Worm (Caenorhabditis elegans) whole organism, young adult: ENCODE measurements around the gene melo-3.

Experiments used
- ama-1 ChIP-seq, 3 experiments: fragments of 150-350 bp in 1 of 3; sonication (generic microtip) in 2 of 3; optimal IDR thresholded peaks; 2 replicates each; lab custom pipeline; 2014 to 2018; ENCODE audit warnings: missing biosample characterization in 2 of 3, missing genetic modification characterization in 2 of 3, missing genetic modification reagents in 2 of 3
- dpl-1 ChIP-seq: fragments of 150-350 bp; optimal IDR thresholded peaks from 2 replicates; lab custom pipeline; 2014; ENCODE audit warnings: missing biosample characterization, missing genetic modification reagents, missing genetic modification characterization
- ets-4 ChIP-seq: fragments of 200-800 bp; sonication (Bioruptor generic); optimal IDR thresholded peaks from 2 replicates; lab custom pipeline; 2018; ENCODE audit warnings: mild to moderate bottlenecking, missing genetic modification characterization, missing compliant biosample characterization
- fkh-3 ChIP-seq: sonication (generic microtip); optimal IDR thresholded peaks from 2 replicates; lab custom pipeline; 2016; ENCODE audit warnings: mild to moderate bottlenecking, missing genetic modification characterization, missing compliant biosample characterization
- lir-1 ChIP-seq: fragments of 200-800 bp; sonication (Bioruptor generic); conservative IDR thresholded peaks from 2 replicates; pipeline ENCODE4 v1.3.6; 2022; ENCODE audit warnings: missing genetic modification reagents, missing genetic modification characterization, missing compliant biosample characterization
- mcd-1 ChIP-seq: fragments of 200-800 bp; sonication (Bioruptor generic); IDR thresholded peaks from 2 replicates; pipeline ENCODE4 v1.3.6; 2022; ENCODE audit warnings: missing genetic modification reagents, missing genetic modification characterization, missing compliant biosample characterization
- nfya-1 ChIP-seq: sonication (generic microtip); optimal IDR thresholded peaks from 2 replicates; lab custom pipeline; 2017; ENCODE audit warnings: antibody characterized with exemption, missing compliant biosample characterization, missing genetic modification characterization, borderline replicate concordance; ENCODE audit not compliant: insufficient read depth
- unc-130 ChIP-seq: sonication (generic microtip); optimal IDR thresholded peaks from 2 replicates; lab custom pipeline; 2016; ENCODE audit warnings: missing genetic modification reagents, missing genetic modification characterization, missing compliant biosample characterization
- unc-62 ChIP-seq: fragments of 150-350 bp; optimal IDR thresholded peaks from 2 replicates; lab custom pipeline; 2014; ENCODE audit warnings: missing biosample characterization, missing genetic modification reagents, missing genetic modification characterization

DNA sequence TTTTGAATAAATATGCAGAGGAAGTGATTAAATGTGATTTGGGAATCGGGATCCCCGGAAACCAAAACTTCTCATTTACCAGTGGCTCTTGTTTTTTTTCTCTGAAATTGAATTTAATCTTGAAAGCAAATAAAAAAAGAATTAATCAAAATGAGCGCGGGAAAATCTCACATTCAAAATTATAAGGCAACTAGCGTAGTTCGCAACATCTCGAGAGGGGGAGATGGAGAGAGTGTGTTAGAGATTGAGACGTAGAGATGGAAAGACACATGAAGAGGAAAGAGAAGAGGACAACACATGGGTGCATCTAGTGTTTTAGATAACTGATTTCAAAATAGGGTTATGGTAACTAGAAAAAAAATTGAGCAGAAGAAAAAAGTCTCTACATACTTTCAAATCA, 11.4 kb upstream of the melo-3 start, which contains the start of gene sdc-3:
- TF ChIP-seq lir-1 (no peak), ets-4 (GFP tag; lab: Kevin White, UChicago) (no peak), unc-62 (GFP tag; lab: Kevin White, UChicago) (no peak), unc-130 (GFP tag; lab: Kevin White, UChicago) (no peak), dpl-1 (no peak), mcd-1 (no peak), fkh-3 (tag; lab: Kevin White, UChicago) (no peak), ama-1 (optimal IDR thresholded peaks at IDR 0.05; lab: Kevin White, UChicago) (no peak), ama-1 (GFP tag; optimal IDR thresholded peaks at IDR 0.05; lab: Kevin White, UChicago) (no peak), nfya-1 (no peak)
